Worm (Caenorhabditis elegans) whole organism, young adult: ENCODE measurements around the gene C06H2.7.

Experiments
- F39B2.1 ChIP-seq: fragments of 200-800 bp; sonication (Bioruptor generic); IDR thresholded peaks from 2 replicates; pipeline ENCODE4 v1.3.6; 2022; ENCODE audit warnings: missing genetic modification reagents, missing genetic modification characterization, missing compliant biosample characterization
- Y67H2A.10 ChIP-seq: fragments of 200-800 bp; sonication (Bioruptor generic); conservative IDR thresholded peaks from 2 replicates; pipeline ENCODE4 v1.3.6; 2022; ENCODE audit warnings: missing genetic modification reagents, missing genetic modification characterization, missing compliant biosample characterization
- Y79H2A.3 ChIP-seq: fragments of 200-800 bp; sonication (Bioruptor generic); conservative IDR thresholded peaks from 2 replicates; pipeline ENCODE4 v1.3.6; 2022; ENCODE audit warnings: missing genetic modification reagents, missing genetic modification characterization, missing compliant biosample characterization
- ama-1 ChIP-seq, 3 experiments: fragments of 150-350 bp in 1 of 3; sonication (generic microtip) in 2 of 3; optimal IDR thresholded peaks; 2 replicates each; lab custom pipeline; 2014 to 2018; ENCODE audit warnings: missing biosample characterization in 2 of 3, missing genetic modification characterization in 2 of 3, missing genetic modification reagents in 2 of 3
- lin-35 ChIP-seq, 3 experiments: fragments of 150-350 bp in 2 of 3; sonication (generic microtip) in 1 of 3; optimal IDR thresholded peaks; 2 replicates each; lab custom pipeline; 2014 to 2018; ENCODE audit warnings: missing biosample characterization in 3 of 3, missing genetic modification characterization in 3 of 3, missing genetic modification reagents in 3 of 3
- mel-28 ChIP-seq: sonication (generic microtip); optimal IDR thresholded peaks from 2 replicates; lab custom pipeline; 2016; ENCODE audit warnings: borderline replicate concordance, mild to moderate bottlenecking, missing genetic modification characterization, missing compliant biosample characterization
- nhr-120 ChIP-seq: fragments of 200-800 bp; sonication (Bioruptor generic); IDR thresholded peaks from 2 replicates; pipeline ENCODE4 v1.3.6; 2022; ENCODE audit warnings: missing genetic modification characterization, missing compliant biosample characterization
- nhr-179 ChIP-seq: sonication (generic microtip); optimal IDR thresholded peaks from 2 replicates; lab custom pipeline; 2016; ENCODE audit warnings: mild to moderate bottlenecking, missing genetic modification characterization, missing compliant biosample characterization
- rec-8 ChIP-seq, 2 experiments: sonication (generic microtip); optimal IDR thresholded peaks; 2 replicates each; lab custom pipeline; 2016; ENCODE audit warnings: mild to moderate bottlenecking in 2 of 2, missing genetic modification characterization in 2 of 2, missing genetic modification reagents in 2 of 2, missing genotype in 2 of 2, missing biosample characterization in 1 of 2, missing compliant biosample characterization in 1 of 2, moderate library complexity in 1 of 2
- rpc-1 ChIP-seq, 2 experiments: fragments of 150-350 bp in 1 of 2; sonication (generic microtip) in 1 of 2; optimal IDR thresholded peaks; 2 replicates each; lab custom pipeline; 2014 to 2018; ENCODE audit warnings: missing biosample characterization in 1 of 2, missing genetic modification characterization in 1 of 2, missing genetic modification reagents in 1 of 2, missing genotype in 1 of 2
- snpc-1.1 ChIP-seq: sonication (generic microtip); optimal IDR thresholded peaks from 2 replicates; lab custom pipeline; 2017; ENCODE audit warnings: missing genetic modification characterization, mild to moderate bottlenecking, missing compliant biosample characterization, antibody characterized with exemption, moderate library complexity, missing genotype, missing genetic modification reagents; ENCODE audit not compliant: insufficient read depth
- unc-62 ChIP-seq: fragments of 150-350 bp; optimal IDR thresholded peaks from 2 replicates; lab custom pipeline; 2014; ENCODE audit warnings: missing biosample characterization, missing genetic modification reagents, missing genetic modification characterization

- TF ChIP-seq unc-62 (GFP tag; lab: Kevin White, UChicago) (no peak), F39B2.1 (GFP tag; lab: Robert Waterston, UW) (no peak), mel-28 (tag; lab: Kevin White, UChicago) (no peak), nhr-120 (GFP tag; lab: Robert Waterston, UW) (no peak), snpc-1.1 (no peak), lin-35 (GFP tag; optimal IDR thresholded peaks at IDR 0.05; lab: Kevin White, UChicago) (no peak), nhr-179 (tag; lab: Kevin White, UChicago) (no peak), ama-1 (optimal IDR thresholded peaks at IDR 0.05; lab: Kevin White, UChicago) (peak; percentile 71), ama-1 (GFP tag; optimal IDR thresholded peaks at IDR 0.05; lab: Kevin White, UChicago) (no peak), Y79H2A.3 (GFP tag; lab: Robert Waterston, UW) (no peak), rec-8 (tag; optimal IDR thresholded peaks at IDR 0.05; lab: Kevin White, UChicago) (no peak), Y67H2A.10 (GFP tag; lab: Robert Waterston, UW) (no peak), rpc-1 (optimal IDR thresholded peaks at IDR 0.05; lab: Kevin White, UChicago) (no peak), rpc-1 (tag; optimal IDR thresholded peaks at IDR 0.05; lab: Kevin White, UChicago) (no peak)
Measured at ce11 chrV:11119294-11119755, 25.3 kb downstream of the C06H2.7 start, which contains the start of gene scb-1.
